Worm (Caenorhabditis elegans) whole organism, midembryonic: ENCODE measurements around the gene cup-4.

Experiments
- T22C8.4 ChIP-seq: fragments of 200-800 bp; sonication (Bioruptor generic); IDR thresholded peaks from 2 replicates; pipeline ENCODE4 v1.3.6; 2022; ENCODE audit warnings: missing genetic modification characterization, missing compliant biosample characterization
- cog-1 ChIP-seq: sonication (generic microtip); optimal IDR thresholded peaks from 2 replicates; lab custom pipeline; 2016; ENCODE audit warnings: missing genetic modification characterization, missing compliant biosample characterization
- flt-1 ChIP-seq: fragments of 200-800 bp; sonication (Bioruptor generic); IDR thresholded peaks from 2 replicates; pipeline ENCODE4 v1.3.6; 2022; ENCODE audit warnings: missing genetic modification characterization, missing compliant biosample characterization
- klf-2 ChIP-seq: fragments of 200-800 bp; sonication (Bioruptor generic); conservative IDR thresholded peaks from 2 replicates; pipeline ENCODE4 v1.3.6; 2022; ENCODE audit warnings: missing genetic modification reagents, missing genetic modification characterization, missing compliant biosample characterization
- med-1 ChIP-seq: sonication (generic microtip); optimal IDR thresholded peaks from 2 replicates; lab custom pipeline; 2017; ENCODE audit warnings: missing genetic modification characterization, mild to moderate bottlenecking, missing compliant biosample characterization, antibody characterized with exemption, missing genetic modification reagents; ENCODE audit not compliant: insufficient read depth
- ref-1 ChIP-seq: fragments of 200-800 bp; sonication (Bioruptor generic); conservative IDR thresholded peaks from 2 replicates; pipeline ENCODE4 v1.3.6; 2022; ENCODE audit warnings: missing genetic modification reagents, missing genetic modification characterization, missing compliant biosample characterization
- tab-1 ChIP-seq: fragments of 200-800 bp; sonication (Bioruptor generic); IDR thresholded peaks from 2 replicates; pipeline ENCODE4 v1.3.6; 2022; ENCODE audit warnings: missing genetic modification characterization, missing compliant biosample characterization
- ztf-23 ChIP-seq: fragments of 200-800 bp; sonication (Bioruptor generic); IDR thresholded peaks from 2 replicates; pipeline ENCODE4 v1.3.6; 2022; ENCODE audit warnings: missing genetic modification reagents, missing genetic modification characterization, missing compliant biosample characterization
- ztf-29 ChIP-seq: fragments of 200-800 bp; sonication (Bioruptor generic); IDR thresholded peaks from 2 replicates; pipeline ENCODE4 v1.3.6; 2022; ENCODE audit warnings: missing genetic modification reagents, missing genetic modification characterization, missing compliant biosample characterization

Gene cup-4

ce11 chrIII:7891573-7892306, 25.5 kb downstream of the cup-4 start, which contains the start of the genes ZK688.5 and fahd-1:
Gene ZK688.5 (minus strand): TSS chrIII:7891623.
Gene fahd-1 (plus strand): TSS chrIII:7892256.
- TF ChIP-seq ztf-23 (0 out of 2 replicates have a peak, but pooled peaks have one; percentile 51), T22C8.4 (GFP tag; lab: Robert Waterston, UW) (no peak), cog-1 (tag; lab: Kevin White, UChicago) (peak; percentile 10)

DNA sequence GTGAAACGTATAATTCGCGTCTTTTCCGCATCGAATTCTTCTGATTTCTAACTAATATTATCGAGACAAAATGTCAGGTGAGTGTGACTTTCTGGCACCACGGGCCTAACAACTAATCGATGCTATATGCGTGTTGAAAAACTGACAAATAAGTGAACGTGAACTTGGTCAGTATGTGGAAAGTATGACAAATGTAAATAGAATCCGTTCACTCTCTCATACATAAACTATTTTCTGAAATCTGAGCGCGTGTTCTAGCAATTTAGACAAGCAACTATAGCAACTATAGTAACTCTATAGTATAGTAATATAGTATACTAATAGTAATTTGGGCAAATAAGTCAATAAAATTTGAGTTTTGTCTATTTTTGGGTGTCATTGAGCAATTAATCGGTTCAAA, 26.0 kb downstream of the cup-4 start:
- TF ChIP-seq flt-1 (GFP tag; lab: Robert Waterston, UW) (no peak), tab-1 (GFP tag; lab: Robert Waterston, UW) (no peak), ref-1 (GFP tag; lab: Robert Waterston, UW) (no peak), klf-2 (GFP tag; lab: Robert Waterston, UW) (no peak), ztf-23 (no peak), med-1 (GFP tag; lab: Kevin White, UChicago) (no peak), T22C8.4 (GFP tag; lab: Robert Waterston, UW) (no peak), cog-1 (tag; lab: Kevin White, UChicago) (no peak), ztf-29 (GFP tag; lab: Robert Waterston, UW) (no peak)

- TF ChIP-seq flt-1 (GFP tag; lab: Robert Waterston, UW) (no peak), ztf-23 (no peak), tab-1 (GFP tag; lab: Robert Waterston, UW) (no peak), cog-1 (tag; lab: Kevin White, UChicago) (no peak), ztf-29 (GFP tag; lab: Robert Waterston, UW) (no peak), med-1 (GFP tag; lab: Kevin White, UChicago) (no peak)
These were observed 26.9 kb downstream of the cup-4 start for ce11 chrIII:7893224-7893623.

ce11 chrIII:7894724-7895123, 28.4 kb downstream of the cup-4 start, which contains the start of gene ZK688.4:
Gene ZK688.4 (plus strand): TSS chrIII:7895024.
- TF ChIP-seq ztf-23 (no peak), ref-1 (GFP tag; lab: Robert Waterston, UW) (no peak), cog-1 (tag; lab: Kevin White, UChicago) (no peak), T22C8.4 (GFP tag; lab: Robert Waterston, UW) (no peak), tab-1 (GFP tag; lab: Robert Waterston, UW) (no peak), flt-1 (GFP tag; lab: Robert Waterston, UW) (no peak), ztf-29 (GFP tag; lab: Robert Waterston, UW) (no peak), klf-2 (GFP tag; lab: Robert Waterston, UW) (no peak), med-1 (GFP tag; lab: Kevin White, UChicago) (no peak)

DNA sequence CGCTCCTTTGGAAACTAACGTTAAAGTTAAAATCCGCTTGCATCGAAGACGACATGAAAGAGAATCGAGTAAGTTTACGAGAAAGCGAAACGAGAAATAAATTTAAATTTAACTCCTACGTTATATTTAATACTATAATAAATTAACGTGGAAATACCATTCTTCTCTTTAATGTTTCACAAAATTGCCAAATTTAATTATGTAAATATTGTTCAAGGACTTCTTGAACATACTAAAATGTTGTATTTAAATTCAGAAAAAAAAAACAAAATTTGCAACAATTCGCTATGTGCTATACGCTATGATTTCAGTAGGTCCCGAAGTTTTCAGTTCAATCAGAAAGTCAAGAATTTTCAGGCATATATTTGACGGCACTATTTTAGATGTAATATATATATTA, 30.6 kb downstream of the cup-4 start, which contains the start of gene ZK688.10:
ZK688.10 (minus strand) TSS at position 101 of the 400 bp plus-strand sequence.
- TF ChIP-seq ref-1 (GFP tag; lab: Robert Waterston, UW), result no peak
- no peak for TF ChIP-seq ztf-23
- no peak for TF ChIP-seq ztf-29 (GFP tag; lab: Robert Waterston, UW)
- no peak for TF ChIP-seq cog-1 (tag; lab: Kevin White, UChicago)
- no peak for TF ChIP-seq med-1 (GFP tag; lab: Kevin White, UChicago)
- no peak for TF ChIP-seq T22C8.4 (GFP tag; lab: Robert Waterston, UW)
- no peak for TF ChIP-seq flt-1 (GFP tag; lab: Robert Waterston, UW)
- TF ChIP-seq tab-1 (GFP tag; lab: Robert Waterston, UW), result no peak
- TF ChIP-seq klf-2 (GFP tag; lab: Robert Waterston, UW), result no peak

- TF ChIP-seq cog-1 (tag; lab: Kevin White, UChicago) (no peak), klf-2 (GFP tag; lab: Robert Waterston, UW) (no peak), T22C8.4 (GFP tag; lab: Robert Waterston, UW) (no peak), ref-1 (GFP tag; lab: Robert Waterston, UW) (no peak), med-1 (GFP tag; lab: Kevin White, UChicago) (no peak), ztf-29 (GFP tag; lab: Robert Waterston, UW) (no peak), flt-1 (GFP tag; lab: Robert Waterston, UW) (no peak)
These were observed 31.4 kb downstream of the cup-4 start for ce11 chrIII:7897733-7898132.

DNA sequence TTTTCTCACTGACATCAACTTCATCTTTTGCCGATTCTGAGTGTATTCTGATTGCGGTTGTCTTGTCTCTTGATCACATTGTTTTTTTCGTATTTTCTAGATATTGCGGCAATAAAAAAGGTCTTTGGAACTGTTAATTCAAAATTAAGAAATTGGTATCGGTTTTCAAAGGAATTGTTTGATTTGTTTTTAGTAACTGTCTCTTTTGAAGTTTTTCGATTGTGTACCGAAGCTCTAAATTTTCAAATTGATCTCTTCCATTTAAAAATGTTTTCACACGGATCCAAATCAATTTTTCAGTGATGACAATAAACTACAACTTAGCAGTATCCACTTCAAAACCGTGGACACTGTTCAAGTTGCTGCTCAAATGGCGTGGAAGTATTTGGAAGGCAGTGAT, 34.4 kb downstream of the cup-4 start, which contains the start of gene best-24:
best-24 (plus strand) TSS at position 301 of the 400 bp plus-strand sequence.
- TF ChIP-seq flt-1 (GFP tag; lab: Robert Waterston, UW) (no peak), ztf-29 (GFP tag; lab: Robert Waterston, UW) (no peak), klf-2 (GFP tag; lab: Robert Waterston, UW) (no peak), T22C8.4 (GFP tag; lab: Robert Waterston, UW) (no peak), ref-1 (GFP tag; lab: Robert Waterston, UW) (no peak), ztf-23 (no peak), cog-1 (tag; lab: Kevin White, UChicago) (no peak), med-1 (GFP tag; lab: Kevin White, UChicago) (no peak)

DNA sequence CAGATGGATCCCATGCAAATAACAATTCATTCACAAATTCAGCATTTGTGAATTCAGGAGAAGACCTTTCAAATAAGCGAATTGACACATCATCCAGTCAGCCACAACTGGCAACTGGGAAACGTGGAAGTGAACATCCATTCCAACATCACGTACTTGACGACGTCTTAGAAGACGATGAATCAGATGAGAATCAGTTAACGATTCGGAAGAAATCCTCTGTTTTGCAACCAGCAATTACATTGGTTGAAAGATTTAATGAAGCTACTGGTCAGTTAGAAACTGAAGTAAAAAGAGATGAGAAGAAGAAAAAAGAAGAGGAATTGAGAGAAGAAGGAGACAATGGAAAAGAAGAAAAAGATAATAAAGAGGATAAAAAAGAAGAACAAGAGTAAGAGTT, 37.1 kb downstream of the cup-4 start:
- no peak for TF ChIP-seq ztf-23
- no peak for TF ChIP-seq tab-1 (GFP tag; lab: Robert Waterston, UW)
- no peak for TF ChIP-seq ref-1 (GFP tag; lab: Robert Waterston, UW)
- TF ChIP-seq ztf-29 (GFP tag; lab: Robert Waterston, UW), result no peak
- TF ChIP-seq cog-1 (tag; lab: Kevin White, UChicago), result no peak
- TF ChIP-seq med-1 (GFP tag; lab: Kevin White, UChicago), result no peak
- TF ChIP-seq T22C8.4 (GFP tag; lab: Robert Waterston, UW), result no peak
- TF ChIP-seq flt-1 (GFP tag; lab: Robert Waterston, UW), result no peak
- TF ChIP-seq klf-2 (GFP tag; lab: Robert Waterston, UW), result no peak

- TF ChIP-seq ztf-29 (GFP tag; lab: Robert Waterston, UW) (no peak), klf-2 (GFP tag; lab: Robert Waterston, UW) (no peak), cog-1 (tag; lab: Kevin White, UChicago) (no peak)
These were observed 41.2 kb downstream of the cup-4 start, which contains the start of gene pcp-5 for ce11 chrIII:7907515-7907914. Gene pcp-5 (minus strand): TSS chrIII:7907615.
